Fruit fly (Drosophila melanogaster): ENCODE measurements around the gene CG33333.
A peak's percentile ranks its signal among the peaks of the same experiment; 100 is the strongest.

CG33333 gene

DNA sequence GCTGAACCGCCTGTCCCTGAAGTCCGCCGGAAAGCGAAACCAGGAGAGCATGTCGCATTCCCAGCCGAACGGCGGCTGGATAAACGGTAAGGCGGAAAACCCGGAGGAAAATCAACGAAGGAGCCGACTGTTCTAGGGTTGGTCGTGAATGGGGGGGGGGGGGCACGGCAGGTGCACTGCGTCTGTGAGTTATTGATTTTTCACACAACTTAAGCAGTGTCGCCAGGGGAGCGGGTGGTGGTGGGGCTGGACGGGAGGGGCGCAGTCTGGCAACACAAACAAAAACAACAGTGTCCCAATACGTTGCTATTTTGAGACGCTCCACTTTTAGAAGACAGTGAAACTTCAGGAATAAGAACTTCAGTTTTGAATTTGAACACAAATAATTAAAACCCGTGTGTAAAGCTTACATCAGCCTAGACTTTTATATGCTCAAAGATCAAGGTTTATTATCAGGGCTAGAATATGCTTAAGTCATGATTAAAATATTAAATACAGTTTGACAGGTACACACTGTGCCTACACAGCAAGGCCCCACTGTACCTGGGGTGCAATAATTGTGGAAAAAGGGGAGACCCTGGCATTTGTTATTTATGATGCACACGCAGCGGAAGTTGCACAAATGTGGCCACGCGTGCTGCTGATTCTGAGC lies 31.0 kb upstream of the CG33333 start (continued):
- TF ChIP-seq Gug (GFP tag; IDR thresholded peaks at IDR 0.05) (peak; percentile 66; the same call in 3 of the 4 replicates), CG8089 (GFP tag; optimal IDR thresholded peaks at IDR 0.05) (peak; percentile 37), CG11247 (GFP tag; IDR thresholded peaks at IDR 0.05) (peak; percentile 56; the same call in 1 of the 2 replicates), Nf-YC (tag; optimal IDR thresholded peaks at IDR 0.05) (peak; percentile 6), zen2 (GFP tag; IDR thresholded peaks at IDR 0.05; ENCODE audit: partially characterized antibody) (no peak), CG33213 (GFP tag; optimal IDR thresholded peaks at IDR 0.05) (no peak), chinmo (GFP tag; IDR thresholded peaks at IDR 0.05; ENCODE audit: partially characterized antibody) (no peak), Atf-2 (GFP tag; optimal IDR thresholded peaks at IDR 0.05) (no peak), slbo (GFP tag; IDR thresholded peaks at IDR 0.05) (peak; percentile 59), Lim3 (GFP tag; IDR thresholded peaks at IDR 0.05) (peak; percentile 52; the same call in 1 of the 2 replicates), br (optimal IDR thresholded peaks at IDR 0.05) (no peak), NC2β (GFP tag; optimal IDR thresholded peaks at IDR 0.05) (peak; percentile 23), en (GFP tag; optimal IDR thresholded peaks at IDR 0.05) (no peak), CG16815 (GFP tag; optimal IDR thresholded peaks at IDR 0.05) (peak; percentile 35), Spps (tag; optimal IDR thresholded peaks at IDR 0.05) (peak; percentile 42), dysf (GFP tag; IDR thresholded peaks at IDR 0.05) (peak; percentile 65), CG17361 (GFP tag; IDR thresholded peaks at IDR 0.05) (peak; percentile 63; the same call in 2 of the 3 replicates), cas (GFP tag; IDR thresholded peaks at IDR 0.05) (no peak), ttk (GFP tag; IDR thresholded peaks at IDR 0.05) (peak; percentile 72), lov (optimal IDR thresholded peaks at IDR 0.05) (no peak), lov (GFP tag; IDR thresholded peaks at IDR 0.05) (no peak), CG13424 (tag; optimal IDR thresholded peaks at IDR 0.05) (peak; percentile 75), CG9727 (GFP tag; optimal IDR thresholded peaks at IDR 0.05) (peak; percentile 57), CG7928 (GFP tag; optimal IDR thresholded peaks at IDR 0.05) (no peak), hb (GFP tag; IDR thresholded peaks at IDR 0.05; ENCODE audit: partially characterized antibody) (no peak), Hr51 (GFP tag; optimal IDR thresholded peaks at IDR 0.05) (peak in 1 of 2 experiments; percentile 72), CG16813 (GFP tag; IDR thresholded peaks at IDR 0.05; ENCODE audit: partially characterized antibody) (no peak), gcm (GFP tag; optimal IDR thresholded peaks at IDR 0.05) (peak; percentile 48), Chrac-16 (GFP tag; optimal IDR thresholded peaks at IDR 0.05) (peak; percentile 47), zfh2 (GFP tag; optimal IDR thresholded peaks at IDR 0.05) (peak; percentile 12), CG16863 (GFP tag; optimal IDR thresholded peaks at IDR 0.05) (peak; percentile 36), CG2678 (tag; optimal IDR thresholded peaks at IDR 0.05) (peak; percentile 82), dpn (GFP tag; optimal IDR thresholded peaks at IDR 0.05) (peak; percentile 6 to 64), Xbp1 (GFP tag; optimal IDR thresholded peaks at IDR 0.05) (peak; percentile 71), CG6175 (GFP tag; IDR thresholded peaks at IDR 0.05) (no peak), CG6854 (GFP tag; optimal IDR thresholded peaks at IDR 0.05) (no peak), Hr3 (GFP tag; optimal IDR thresholded peaks at IDR 0.05) (peak; percentile 62), CG4404 (GFP tag; IDR thresholded peaks at IDR 0.05) (peak; percentile 49; the same call in 1 of the 2 replicates), Bdp1 (GFP tag; optimal IDR thresholded peaks at IDR 0.05) (no peak), knrl (GFP tag; IDR thresholded peaks at IDR 0.05; ENCODE audit: partially characterized antibody) (no peak), CG12155 (GFP tag; optimal IDR thresholded peaks at IDR 0.05) (peak; percentile 41), Hr39 (optimal IDR thresholded peaks at IDR 0.05) (no peak), CG10462 (GFP tag; optimal IDR thresholded peaks at IDR 0.05) (peak; percentile 18), Adf1 (GFP tag; IDR thresholded peaks at IDR 0.05) (no peak), Neu2 (GFP tag; optimal IDR thresholded peaks at IDR 0.05; ENCODE audit: borderline replicate concordance) (no peak), Doc2 (GFP tag; IDR thresholded peaks at IDR 0.05) (no peak), pros (GFP tag; optimal IDR thresholded peaks at IDR 0.05) (no peak), Lpt (GFP tag; optimal IDR thresholded peaks at IDR 0.05) (no peak), CG15601 (tag; optimal IDR thresholded peaks at IDR 0.05) (peak; percentile 59), NfI (GFP tag; optimal IDR thresholded peaks at IDR 0.05) (peak; percentile 57), CG2129 (GFP tag; IDR thresholded peaks at IDR 0.05; ENCODE audit: partially characterized antibody) (no peak)

Data from whole organism, embryonic.